Worm (Caenorhabditis elegans) whole organism, L2 larva: ENCODE data around the gene T28C6.8.

ENCODE experiments used
- C34F6.9 ChIP-seq: fragments of 150-350 bp; optimal IDR thresholded peaks from 2 replicates; lab custom pipeline; 2014; ENCODE audit warnings: missing biosample characterization, missing genetic modification characterization
- F13H6.1 ChIP-seq: sonication (generic microtip); optimal IDR thresholded peaks from 2 replicates; lab custom pipeline; 2016; ENCODE audit warnings: missing genetic modification characterization, missing compliant biosample characterization
- Y55F3AM.14 ChIP-seq: fragments of 200-800 bp; sonication (Bioruptor generic); optimal IDR thresholded peaks from 2 replicates; lab custom pipeline; 2018; ENCODE audit warnings: mild to moderate bottlenecking, missing genetic modification characterization, missing compliant biosample characterization
- ZK546.5 ChIP-seq: sonication (generic microtip); optimal IDR thresholded peaks from 2 replicates; lab custom pipeline; 2017; ENCODE audit warnings: missing biosample characterization, missing genetic modification characterization
- alr-1 ChIP-seq: fragments of 150-350 bp; optimal IDR thresholded peaks from 2 replicates; lab custom pipeline; 2014; ENCODE audit warnings: missing biosample characterization, missing genetic modification characterization
- ama-1 ChIP-seq: fragments of 150-350 bp; optimal IDR thresholded peaks from 2 replicates; lab custom pipeline; 2018; ENCODE audit warnings: inconsistent platforms
- blmp-1 ChIP-seq: sonication (generic microtip); optimal IDR thresholded peaks from 2 replicates; lab custom pipeline; 2017; ENCODE audit warnings: missing genetic modification characterization, mild to moderate bottlenecking, missing compliant biosample characterization, antibody characterized with exemption, moderate library complexity; ENCODE audit not compliant: insufficient read depth
- ceh-16 ChIP-seq: fragments of 150-350 bp; optimal IDR thresholded peaks from 2 replicates; lab custom pipeline; 2014; ENCODE audit warnings: missing biosample characterization, missing genetic modification characterization
- crh-2 ChIP-seq: sonication (generic microtip); optimal IDR thresholded peaks from 2 replicates; lab custom pipeline; 2017; ENCODE audit warnings: missing biosample characterization, missing genetic modification characterization
- dmd-4 ChIP-seq: sonication (generic microtip); optimal IDR thresholded peaks from 2 replicates; lab custom pipeline; 2017; ENCODE audit warnings: missing biosample characterization, missing genetic modification characterization
- egl-27 ChIP-seq: sonication (generic microtip); optimal IDR thresholded peaks from 3 replicates; lab custom pipeline; 2017; ENCODE audit warnings: missing biosample characterization, missing genetic modification reagents, missing genetic modification characterization
- elt-1 ChIP-seq: fragments of 150-350 bp; optimal IDR thresholded peaks from 2 replicates; lab custom pipeline; 2014; ENCODE audit warnings: missing biosample characterization, missing genetic modification characterization
- fos-1 ChIP-seq: fragments of 150-350 bp; optimal IDR thresholded peaks from 2 replicates; lab custom pipeline; 2014; ENCODE audit warnings: missing biosample characterization, missing genetic modification characterization
- gmeb-1 ChIP-seq: fragments of 150-350 bp; optimal IDR thresholded peaks from 2 replicates; lab custom pipeline; 2014; ENCODE audit warnings: missing biosample characterization, missing genetic modification characterization
- lin-11 ChIP-seq: fragments of 150-350 bp; sonication (generic microtip); optimal IDR thresholded peaks from 2 replicates; lab custom pipeline; 2014; ENCODE audit warnings: missing biosample characterization, missing genetic modification characterization, inconsistent platforms, mixed read lengths
- lin-13 ChIP-seq: fragments of 150-350 bp; optimal IDR thresholded peaks from 2 replicates; lab custom pipeline; 2014; ENCODE audit warnings: missing biosample characterization, missing genetic modification reagents, missing genetic modification characterization
- lin-39 ChIP-seq: fragments of 150-350 bp; optimal IDR thresholded peaks from 2 replicates; lab custom pipeline; 2014; ENCODE audit warnings: missing biosample characterization, missing genetic modification reagents, missing genetic modification characterization
- lsy-2 ChIP-seq, 2 experiments: fragments of 150-350 bp in 1 of 2; sonication (generic microtip) in 1 of 2; optimal IDR thresholded peaks; 2 replicates each; lab custom pipeline; 2014 to 2017; ENCODE audit warnings: missing biosample characterization in 2 of 2, missing genetic modification characterization in 2 of 2
- mab-5 ChIP-seq: fragments of 150-350 bp; optimal IDR thresholded peaks from 2 replicates; lab custom pipeline; 2014; ENCODE audit warnings: missing biosample characterization, missing genetic modification characterization
- mdl-1 ChIP-seq, 2 experiments: fragments of 150-350 bp in 1 of 2; sonication (generic microtip) in 1 of 2; optimal IDR thresholded peaks; 2 replicates each; lab custom pipeline; 2017; ENCODE audit warnings: missing biosample characterization in 2 of 2, missing genetic modification characterization in 2 of 2
- nhr-12 ChIP-seq: fragments of 150-350 bp; optimal IDR thresholded peaks from 2 replicates; lab custom pipeline; 2014; ENCODE audit warnings: missing biosample characterization, missing genetic modification characterization
- nhr-129 ChIP-seq: fragments of 150-350 bp; optimal IDR thresholded peaks from 2 replicates; lab custom pipeline; 2014; ENCODE audit warnings: missing biosample characterization, missing genetic modification characterization
- nhr-21 ChIP-seq: fragments of 150-350 bp; optimal IDR thresholded peaks from 2 replicates; lab custom pipeline; 2014; ENCODE audit warnings: missing biosample characterization, missing genetic modification characterization
- nhr-23 ChIP-seq: fragments of 150-350 bp; optimal IDR thresholded peaks from 2 replicates; lab custom pipeline; 2014; ENCODE audit warnings: missing biosample characterization, missing genetic modification reagents, missing genetic modification characterization
- nhr-237 ChIP-seq: fragments of 150-350 bp; optimal IDR thresholded peaks from 2 replicates; lab custom pipeline; 2014; ENCODE audit warnings: missing biosample characterization, missing genetic modification characterization
- nhr-25 ChIP-seq: fragments of 150-350 bp; sonication (generic microtip); optimal IDR thresholded peaks from 3 replicates; lab custom pipeline; 2014; ENCODE audit warnings: missing biosample characterization, missing genetic modification characterization
- nhr-6 ChIP-seq: fragments of 150-350 bp; optimal IDR thresholded peaks from 2 replicates; lab custom pipeline; 2014; ENCODE audit warnings: missing biosample characterization, missing genetic modification characterization
- nhr-77 ChIP-seq: fragments of 150-350 bp; optimal IDR thresholded peaks from 2 replicates; lab custom pipeline; 2014; ENCODE audit warnings: missing biosample characterization, missing genetic modification characterization
- sem-4 ChIP-seq: fragments of 150-350 bp; optimal IDR thresholded peaks from 2 replicates; lab custom pipeline; 2014; ENCODE audit warnings: missing biosample characterization, missing genetic modification reagents, missing genetic modification characterization
- sma-3 ChIP-seq: sonication (generic microtip); optimal IDR thresholded peaks from 2 replicates; lab custom pipeline; 2016; ENCODE audit warnings: missing genetic modification reagents, missing genetic modification characterization, missing compliant biosample characterization
- sma-9 ChIP-seq, 2 experiments: fragments of 150-350 bp in 1 of 2; sonication (generic microtip) in 1 of 2; optimal IDR thresholded peaks; 2 replicates each; lab custom pipeline; 2014 to 2016; ENCODE audit warnings: missing genetic modification characterization in 2 of 2, mild to moderate bottlenecking in 1 of 2, missing biosample characterization in 1 of 2, missing compliant biosample characterization in 1 of 2, missing genetic modification reagents in 1 of 2, moderate library complexity in 1 of 2
- snpc-4 ChIP-seq: fragments of 150-350 bp; optimal IDR thresholded peaks from 2 replicates; lab custom pipeline; 2014; ENCODE audit warnings: missing biosample characterization, missing genetic modification characterization
- unc-39 ChIP-seq: fragments of 150-350 bp; optimal IDR thresholded peaks from 2 replicates; lab custom pipeline; 2014; ENCODE audit warnings: missing biosample characterization, missing genetic modification characterization
- unc-55 ChIP-seq: fragments of 150-350 bp; sonication (generic microtip); optimal IDR thresholded peaks from 3 replicates; lab custom pipeline; 2014; ENCODE audit warnings: missing biosample characterization, missing genetic modification reagents, missing genetic modification characterization
- unc-62 ChIP-seq: fragments of 150-350 bp; optimal IDR thresholded peaks from 2 replicates; lab custom pipeline; 2014; ENCODE audit warnings: missing biosample characterization, missing genetic modification reagents, missing genetic modification characterization
- zag-1 ChIP-seq: fragments of 150-350 bp; optimal IDR thresholded peaks from 2 replicates; lab custom pipeline; 2014; ENCODE audit warnings: missing biosample characterization, missing genetic modification characterization
- ztf-4 ChIP-seq: fragments of 150-350 bp; optimal IDR thresholded peaks from 2 replicates; lab custom pipeline; 2014; ENCODE audit warnings: missing biosample characterization, missing genetic modification characterization

T28C6.8 gene

DNA sequence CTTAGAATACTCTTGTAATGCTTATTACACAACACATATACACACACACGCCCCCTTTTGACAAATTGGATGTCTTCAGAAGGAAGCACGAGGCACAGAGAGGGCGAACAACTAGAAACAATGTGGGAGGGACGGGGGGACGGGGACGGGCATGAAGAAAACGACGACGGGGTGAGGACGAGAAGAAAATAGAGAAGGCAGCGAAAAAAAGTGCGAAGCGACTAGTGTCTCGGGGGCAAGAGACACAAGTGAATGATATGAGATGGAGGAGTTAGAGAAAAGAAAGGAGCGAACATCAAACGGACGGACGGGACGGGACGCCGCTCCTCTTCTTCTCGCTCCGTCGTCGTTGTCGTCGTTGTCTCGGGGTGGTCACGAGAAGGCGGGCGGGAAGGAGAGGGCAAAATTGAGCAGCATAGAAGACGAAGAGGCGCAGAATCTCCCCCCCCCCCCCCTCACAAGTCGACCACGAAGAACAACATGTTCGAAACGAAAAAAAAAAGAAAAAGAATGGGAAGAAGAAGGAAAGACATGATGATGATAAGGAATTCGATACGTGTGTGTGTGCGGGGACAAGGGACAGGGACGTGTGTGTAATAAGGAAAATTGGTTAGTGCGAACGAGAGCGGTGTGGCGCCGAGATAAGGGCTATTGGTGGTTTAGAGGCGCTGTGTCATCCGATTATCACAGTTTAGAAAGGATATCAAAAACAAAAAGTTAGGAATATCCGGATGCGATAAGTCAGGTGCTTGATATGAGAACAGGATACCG lies 35.4 kb downstream of the T28C6.8 start:
- TF ChIP-seq nhr-129 (tag; lab: Kevin White, UChicago) (peak; percentile 71), dmd-4 (tag; lab: Kevin White, UChicago) (no peak), ztf-4 (peak; percentile 87), unc-39 (peak; percentile 29), nhr-237 (no peak), gmeb-1 (tag; lab: Kevin White, UChicago) (peak; percentile 17), nhr-77 (tag; lab: Kevin White, UChicago) (no peak), zag-1 (tag; lab: Kevin White, UChicago) (peak; percentile 82), fos-1 (tag; lab: Kevin White, UChicago) (peak; percentile 80), F13H6.1 (tag; lab: Kevin White, UChicago) (peak; percentile 93), blmp-1 (tag; lab: Kevin White, UChicago) (peak; percentile 88), snpc-4 (tag; lab: Kevin White, UChicago) (peak; percentile 10), crh-2 (peak; percentile 89), sem-4 (tag; lab: Kevin White, UChicago) (peak; percentile 87), C34F6.9 (tag; lab: Kevin White, UChicago) (peak; percentile 82), nhr-25 (tag; lab: Kevin White, UChicago) (peak; percentile 89), nhr-23 (tag; lab: Kevin White, UChicago) (no peak), egl-27 (tag; lab: Kevin White, UChicago) (peak; percentile 81), ceh-16 (peak; percentile 97), sma-3 (GFP tag; lab: Kevin White, UChicago) (peak; percentile 77), sma-9 (GFP tag; optimal IDR thresholded peaks at IDR 0.05; lab: Kevin White, UChicago) (peak; percentile 90), sma-9 (tag; optimal IDR thresholded peaks at IDR 0.05; lab: Kevin White, UChicago) (no peak), mab-5 (tag; lab: Kevin White, UChicago) (peak; percentile 31), nhr-21 (tag; lab: Kevin White, UChicago) (peak; percentile 89), unc-55 (GFP tag; lab: Kevin White, UChicago) (peak; percentile 56), elt-1 (no peak), lsy-2 (tag; optimal IDR thresholded peaks at IDR 0.05; lab: Kevin White, UChicago) (peak; percentile 1 to 67), lin-13 (GFP tag; lab: Kevin White, UChicago) (peak; percentile 67), nhr-12 (no peak), nhr-6 (tag; lab: Kevin White, UChicago) (peak; percentile 70), alr-1 (tag; lab: Kevin White, UChicago) (no peak), lin-39 (tag; lab: Kevin White, UChicago) (no peak), ZK546.5 (tag; lab: Kevin White, UChicago) (no peak), mdl-1 (tag; optimal IDR thresholded peaks at IDR 0.05; lab: Kevin White, UChicago) (peak; percentile 80 to 93), unc-62 (GFP tag; lab: Kevin White, UChicago) (peak; percentile 45), Y55F3AM.14 (GFP tag; lab: Kevin White, UChicago) (peak; percentile 97), lin-11 (tag; lab: Kevin White, UChicago) (peak; percentile 44)

DNA sequence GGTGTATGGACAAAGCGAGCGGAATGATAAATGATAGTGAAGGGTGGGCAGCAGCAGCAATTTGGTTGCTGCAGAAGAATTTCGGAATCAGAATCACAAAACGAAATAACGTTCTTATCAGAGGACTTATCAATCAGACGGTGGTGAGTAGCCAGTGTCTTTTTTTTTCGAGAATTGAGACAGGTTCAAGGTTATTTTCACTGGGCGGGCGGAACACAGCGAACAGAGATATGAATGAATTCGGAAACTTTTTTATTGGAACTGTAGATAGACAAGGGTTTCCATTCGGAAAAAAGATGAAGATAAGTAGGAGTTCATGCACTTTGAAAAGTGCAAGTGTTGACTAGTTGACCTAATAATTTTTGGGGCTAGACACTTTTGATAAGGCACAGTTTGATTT lies 37.3 kb downstream of the T28C6.8 start:
- peak; percentile 8 for TF ChIP-seq F13H6.1 (tag; lab: Kevin White, UChicago)
- peak; percentile 61 for TF ChIP-seq egl-27 (tag; lab: Kevin White, UChicago)
- peak; percentile 42 for TF ChIP-seq sem-4 (tag; lab: Kevin White, UChicago)
- TF ChIP-seq nhr-25 (tag; lab: Kevin White, UChicago): peak; percentile 57
- TF ChIP-seq Y55F3AM.14 (GFP tag; lab: Kevin White, UChicago): peak; percentile 38
- no peak for TF ChIP-seq mdl-1 (tag; optimal IDR thresholded peaks at IDR 0.05; lab: Kevin White, UChicago)
- peak; percentile 74 for TF ChIP-seq blmp-1 (tag; lab: Kevin White, UChicago)
- TF ChIP-seq sma-9 (GFP tag; optimal IDR thresholded peaks at IDR 0.05; lab: Kevin White, UChicago): peak; percentile 79
- no peak for TF ChIP-seq sma-9 (tag; optimal IDR thresholded peaks at IDR 0.05; lab: Kevin White, UChicago)
- peak; percentile 77 for TF ChIP-seq nhr-21 (tag; lab: Kevin White, UChicago)
- TF ChIP-seq ama-1: no peak
- peak; percentile 92 for TF ChIP-seq fos-1 (tag; lab: Kevin White, UChicago)
- no peak for TF ChIP-seq nhr-77 (tag; lab: Kevin White, UChicago)
- no peak for TF ChIP-seq lin-39 (tag; lab: Kevin White, UChicago)
- TF ChIP-seq sma-3 (GFP tag; lab: Kevin White, UChicago): peak; percentile 68
